Worm (Caenorhabditis elegans): ENCODE results near the gene F57F5.3.

F57F5.3 gene

ce11 chrV:11979673-11980561 is 26.5 kb downstream of the F57F5.3 start, which contains the start of gene snr-4:
Gene snr-4 (minus strand): TSS chrV:11979723.
- TF ChIP-seq ztf-11 (tag; optimal IDR thresholded peaks at IDR 0.05) (peak; percentile 54), nhr-12 (tag; optimal IDR thresholded peaks at IDR 0.05) (peak; percentile 44), sem-2 (GFP tag; optimal IDR thresholded peaks at IDR 0.05) (peak; percentile 51), tbx-8 (GFP tag; optimal IDR thresholded peaks at IDR 0.05) (peak; percentile 64), lin-13 (tag; optimal IDR thresholded peaks at IDR 0.05) (peak; percentile 93), unc-39 (tag; optimal IDR thresholded peaks at IDR 0.05) (no peak), mls-2 (tag; optimal IDR thresholded peaks at IDR 0.05) (peak; percentile 41), ceh-39 (tag; optimal IDR thresholded peaks at IDR 0.05) (peak; percentile 92), flh-1 (GFP tag; optimal IDR thresholded peaks at IDR 0.05) (no peak), M03D4.4 (tag; optimal IDR thresholded peaks at IDR 0.05) (peak; percentile 53), nhr-237 (tag; optimal IDR thresholded peaks at IDR 0.05) (peak; percentile 49), drap-1 (GFP tag; optimal IDR thresholded peaks at IDR 0.05) (peak; percentile 82), ham-2 (GFP tag; optimal IDR thresholded peaks at IDR 0.05) (peak; percentile 76), ceh-83 (GFP tag; optimal IDR thresholded peaks at IDR 0.05) (peak; percentile 66), nhr-76 (tag; optimal IDR thresholded peaks at IDR 0.05) (no peak), cnd-1 (tag; optimal IDR thresholded peaks at IDR 0.05) (peak; percentile 57), pha-4 (tag; optimal IDR thresholded peaks at IDR 0.05) (peak; percentile 92), nhr-28 (tag; optimal IDR thresholded peaks at IDR 0.05) (no peak), elt-1 (tag; optimal IDR thresholded peaks at IDR 0.05; ENCODE audit: borderline replicate concordance, insufficient read depth) (peak; percentile 31), unc-62 (GFP tag; optimal IDR thresholded peaks at IDR 0.05) (peak; percentile 25), nhr-2 (tag; optimal IDR thresholded peaks at IDR 0.05) (no peak), lsy-2 (tag; optimal IDR thresholded peaks at IDR 0.05) (peak; percentile 81), snpc-4 (tag; optimal IDR thresholded peaks at IDR 0.05) (no peak), ceh-43 (GFP tag; optimal IDR thresholded peaks at IDR 0.05) (no peak), mab-5 (tag; optimal IDR thresholded peaks at IDR 0.05) (no peak), sptf-1 (tag; optimal IDR thresholded peaks at IDR 0.05) (peak; percentile 72), blmp-1 (tag; optimal IDR thresholded peaks at IDR 0.05) (no peak), zip-8 (tag; optimal IDR thresholded peaks at IDR 0.05) (no peak), elt-3 (tag; optimal IDR thresholded peaks at IDR 0.05) (no peak), lin-32 (GFP tag; optimal IDR thresholded peaks at IDR 0.05) (no peak), mep-1 (tag; optimal IDR thresholded peaks at IDR 0.05) (peak; percentile 81), bed-3 (GFP tag; optimal IDR thresholded peaks at IDR 0.05) (no peak), unc-120 (tag; optimal IDR thresholded peaks at IDR 0.05; ENCODE audit: poor library complexity, severe bottlenecking) (peak; percentile 71), ces-1 (GFP tag; optimal IDR thresholded peaks at IDR 0.05) (peak; percentile 65), hlh-1 (tag; optimal IDR thresholded peaks at IDR 0.05) (peak; percentile 35)

ce11 chrV:11978179-11978578 is 28.2 kb downstream of the F57F5.3 start, which contains the start of gene mif-2:
Gene mif-2 (minus strand): TSS chrV:11978459.
- TF ChIP-seq sem-2 (GFP tag; optimal IDR thresholded peaks at IDR 0.05), result no peak
- no peak for TF ChIP-seq nhr-76 (tag; optimal IDR thresholded peaks at IDR 0.05)
- no peak for TF ChIP-seq tbx-8 (GFP tag; optimal IDR thresholded peaks at IDR 0.05)
- no peak for TF ChIP-seq ceh-83 (GFP tag; optimal IDR thresholded peaks at IDR 0.05)
- TF ChIP-seq M03D4.4 (tag; optimal IDR thresholded peaks at IDR 0.05), result no peak
- no peak for TF ChIP-seq zip-8 (tag; optimal IDR thresholded peaks at IDR 0.05)
- no peak for TF ChIP-seq pha-4 (tag; optimal IDR thresholded peaks at IDR 0.05)
- no peak for TF ChIP-seq unc-39 (tag; optimal IDR thresholded peaks at IDR 0.05)
- no peak for TF ChIP-seq nhr-28 (tag; optimal IDR thresholded peaks at IDR 0.05)
- no peak for TF ChIP-seq drap-1 (GFP tag; optimal IDR thresholded peaks at IDR 0.05)
- no peak for TF ChIP-seq mep-1 (tag; optimal IDR thresholded peaks at IDR 0.05)
- TF ChIP-seq mab-5 (tag; optimal IDR thresholded peaks at IDR 0.05), result no peak
- TF ChIP-seq elt-3 (tag; optimal IDR thresholded peaks at IDR 0.05), result no peak

- TF ChIP-seq ceh-43 (GFP tag; optimal IDR thresholded peaks at IDR 0.05) (no peak), elt-1 (tag; optimal IDR thresholded peaks at IDR 0.05; ENCODE audit: borderline replicate concordance, insufficient read depth) (no peak), cnd-1 (tag; optimal IDR thresholded peaks at IDR 0.05) (no peak), blmp-1 (tag; optimal IDR thresholded peaks at IDR 0.05) (no peak), unc-62 (GFP tag; optimal IDR thresholded peaks at IDR 0.05) (no peak), nhr-28 (tag; optimal IDR thresholded peaks at IDR 0.05) (no peak)
These were observed 29.7 kb downstream of the F57F5.3 start for ce11 chrV:11976734-11977133.

Measured in whole organism, mixed stage, embryonic.